Fruit fly (Drosophila melanogaster): ENCODE data around the gene CG12025.
A peak's percentile ranks its signal among the peaks of the same experiment; 100 is the strongest.

The CG12025 gene

dm6 chr3L:1904440-1904839, 39.2 kb downstream of the CG12025 start:
- TF ChIP-seq Abd-B (GFP tag; optimal IDR thresholded peaks at IDR 0.05) (no peak), Dfd (GFP tag; optimal IDR thresholded peaks at IDR 0.05) (no peak), Dif (GFP tag; optimal IDR thresholded peaks at IDR 0.05; ENCODE audit: partially characterized antibody) (no peak), sv (GFP tag; optimal IDR thresholded peaks at IDR 0.05) (no peak), psq (GFP tag; optimal IDR thresholded peaks at IDR 0.05) (no peak), brk (GFP tag; optimal IDR thresholded peaks at IDR 0.05) (no peak), CG32264 (GFP tag; optimal IDR thresholded peaks at IDR 0.05) (no peak), HLH106 (tag; optimal IDR thresholded peaks at IDR 0.05) (no peak), Hnf4 (GFP tag; optimal IDR thresholded peaks at IDR 0.05) (no peak), GATAd (GFP tag; optimal IDR thresholded peaks at IDR 0.05) (no peak), h (GFP tag; optimal IDR thresholded peaks at IDR 0.05) (no peak), woc (GFP tag; optimal IDR thresholded peaks at IDR 0.05) (no peak), Vsx2 (GFP tag; optimal IDR thresholded peaks at IDR 0.05; ENCODE audit: partially characterized antibody) (no peak), N (GFP tag; optimal IDR thresholded peaks at IDR 0.05) (no peak), Myc (optimal IDR thresholded peaks at IDR 0.05) (no peak), pan (optimal IDR thresholded peaks at IDR 0.05) (no peak)

dm6 chr3L:1905273-1905672, 40.0 kb downstream of the CG12025 start:
- TF ChIP-seq fru (GFP tag; optimal IDR thresholded peaks at IDR 0.05) (peak; percentile 2), Vsx2 (GFP tag; optimal IDR thresholded peaks at IDR 0.05; ENCODE audit: partially characterized antibody) (no peak), jim (GFP tag; optimal IDR thresholded peaks at IDR 0.05) (no peak), sage (GFP tag; optimal IDR thresholded peaks at IDR 0.05) (no peak), h (GFP tag; optimal IDR thresholded peaks at IDR 0.05) (no peak), rgr (GFP tag; optimal IDR thresholded peaks at IDR 0.05) (no peak), OdsH (GFP tag; optimal IDR thresholded peaks at IDR 0.05) (peak; percentile 9), Hr78 (GFP tag; optimal IDR thresholded peaks at IDR 0.05) (no peak), lola (GFP tag; optimal IDR thresholded peaks at IDR 0.05) (no peak), psq (GFP tag; optimal IDR thresholded peaks at IDR 0.05) (no peak), Hr83 (GFP tag; optimal IDR thresholded peaks at IDR 0.05; ENCODE audit: poor library complexity, severe bottlenecking) (no peak), woc (GFP tag; optimal IDR thresholded peaks at IDR 0.05) (no peak), Jra (GFP tag; optimal IDR thresholded peaks at IDR 0.05) (no peak), foxo (GFP tag; optimal IDR thresholded peaks at IDR 0.05) (no peak), pan (optimal IDR thresholded peaks at IDR 0.05) (no peak), dmrt93B (GFP tag; optimal IDR thresholded peaks at IDR 0.05) (no peak), ey (GFP tag; optimal IDR thresholded peaks at IDR 0.05) (peak; percentile 8)

dm6 chr3L:1906208-1906607, 41.0 kb downstream of the CG12025 start:
- TF ChIP-seq jim (GFP tag; optimal IDR thresholded peaks at IDR 0.05) (no peak), Mio (GFP tag; optimal IDR thresholded peaks at IDR 0.05) (no peak), dmrt93B (GFP tag; optimal IDR thresholded peaks at IDR 0.05) (no peak)

dm6 chr3L:1909000-1909399, 43.8 kb downstream of the CG12025 start:
- no peak for TF ChIP-seq jim (GFP tag; optimal IDR thresholded peaks at IDR 0.05)
- TF ChIP-seq sv (GFP tag; optimal IDR thresholded peaks at IDR 0.05) = no peak
- no peak for TF ChIP-seq h (GFP tag; optimal IDR thresholded peaks at IDR 0.05)
- no peak for TF ChIP-seq Myc (optimal IDR thresholded peaks at IDR 0.05)
- TF ChIP-seq Sp1 (GFP tag; optimal IDR thresholded peaks at IDR 0.05) = no peak
- TF ChIP-seq ey (GFP tag; optimal IDR thresholded peaks at IDR 0.05) = no peak
- no peak for TF ChIP-seq Abd-B (GFP tag; optimal IDR thresholded peaks at IDR 0.05)
- no peak for TF ChIP-seq lola (GFP tag; optimal IDR thresholded peaks at IDR 0.05)
- no peak for TF ChIP-seq CG32264 (GFP tag; optimal IDR thresholded peaks at IDR 0.05)
- TF ChIP-seq GATAd (GFP tag; optimal IDR thresholded peaks at IDR 0.05) = no peak
- TF ChIP-seq dl (GFP tag; optimal IDR thresholded peaks at IDR 0.05; ENCODE audit: insufficient read depth in 1 of 2, partially characterized antibody in 2 of 2) = no peak
- TF ChIP-seq Dfd (GFP tag; optimal IDR thresholded peaks at IDR 0.05) = no peak

dm6 chr3L:1910107-1910506, 44.9 kb downstream of the CG12025 start, which contains the start of gene dsb:
dsb (minus strand) TSS chr3L:1910197.
- no peak for TF ChIP-seq foxo (GFP tag; optimal IDR thresholded peaks at IDR 0.05)
- no peak for TF ChIP-seq rgr (GFP tag; optimal IDR thresholded peaks at IDR 0.05)
- no peak for TF ChIP-seq Dif (GFP tag; optimal IDR thresholded peaks at IDR 0.05; ENCODE audit: partially characterized antibody)
- TF ChIP-seq dl (GFP tag; optimal IDR thresholded peaks at IDR 0.05; ENCODE audit: insufficient read depth in 1 of 2, partially characterized antibody in 2 of 2) = no peak
- TF ChIP-seq h (GFP tag; optimal IDR thresholded peaks at IDR 0.05) = no peak
- no peak for TF ChIP-seq usp (GFP tag; optimal IDR thresholded peaks at IDR 0.05)
- no peak for TF ChIP-seq GATAd (GFP tag; optimal IDR thresholded peaks at IDR 0.05)
- TF ChIP-seq OdsH (GFP tag; optimal IDR thresholded peaks at IDR 0.05) = no peak
- TF ChIP-seq Rel (GFP tag; optimal IDR thresholded peaks at IDR 0.05) = no peak
- no peak for TF ChIP-seq Rel (tag; optimal IDR thresholded peaks at IDR 0.05)
- TF ChIP-seq jim (GFP tag; optimal IDR thresholded peaks at IDR 0.05) = no peak
- TF ChIP-seq fru (GFP tag; optimal IDR thresholded peaks at IDR 0.05) = no peak
- TF ChIP-seq woc (GFP tag; optimal IDR thresholded peaks at IDR 0.05) = no peak
- TF ChIP-seq Dfd (GFP tag; optimal IDR thresholded peaks at IDR 0.05) = no peak
- no peak for TF ChIP-seq brk (GFP tag; optimal IDR thresholded peaks at IDR 0.05)
- no peak for TF ChIP-seq lola (GFP tag; optimal IDR thresholded peaks at IDR 0.05)
- TF ChIP-seq sv (GFP tag; optimal IDR thresholded peaks at IDR 0.05) = no peak
- TF ChIP-seq Sp1 (GFP tag; optimal IDR thresholded peaks at IDR 0.05) = no peak
- TF ChIP-seq br (GFP tag; optimal IDR thresholded peaks at IDR 0.05) = no peak

All from whole organism, wandering third instar larva.